Fruit fly (Drosophila melanogaster) whole organism, embryonic: ENCODE data around the gene CG6041.

Source experiments
- ATbp ChIP-seq: fragments of 200-800 bp; sonication (Bioruptor generic); optimal IDR thresholded peaks from 2 replicates; lab custom pipeline; 2017; ENCODE audit warnings: missing biosample characterization, mild to moderate bottlenecking, missing genetic modification characterization, missing genetic modification reagents
- Bdp1 ChIP-seq: fragments of 200-800 bp; sonication (Bioruptor generic); optimal IDR thresholded peaks from 3 replicates; lab custom pipeline; 2016; ENCODE audit warnings: missing biosample characterization, missing genetic modification characterization
- Blimp-1 ChIP-seq: fragments of 200-800 bp; sonication (Bioruptor generic); optimal IDR thresholded peaks from 3 replicates; lab custom pipeline; 2018; ENCODE audit warnings: missing biosample characterization, missing genetic modification characterization, mild to moderate bottlenecking, moderate library complexity, missing genetic modification reagents
- CG10209 ChIP-seq: fragments of 200-800 bp; sonication (Bioruptor generic); optimal IDR thresholded peaks from 3 replicates; lab custom pipeline; 2017; ENCODE audit warnings: missing biosample characterization, mild to moderate bottlenecking, missing genetic modification characterization, missing genetic modification reagents
- CG11247 ChIP-seq: fragments of 200-800 bp; sonication (Bioruptor generic); IDR thresholded peaks from 2 replicates; pipeline ENCODE4 v1.3.6; 2022; ENCODE audit warnings: missing biosample characterization, missing genetic modification characterization
- CG11560 ChIP-seq: fragments of 200-800 bp; sonication (Bioruptor generic); IDR thresholded peaks from 3 replicates; pipeline ENCODE4 v1.3.6; 2022; ENCODE audit warnings: missing biosample characterization, missing genetic modification characterization
- CG11723 ChIP-seq: fragments of 200-800 bp; sonication (Bioruptor generic); optimal IDR thresholded peaks from 2 replicates; lab custom pipeline; 2017; ENCODE audit warnings: missing biosample characterization, mild to moderate bottlenecking, missing genetic modification characterization
- CG14667 ChIP-seq: fragments of 200-800 bp; sonication (Bioruptor generic); IDR thresholded peaks from 2 replicates; pipeline ENCODE4 v1.3.6; 2022; ENCODE audit warnings: missing biosample characterization, missing genetic modification characterization
- CG1529 ChIP-seq: fragments of 200-800 bp; sonication (Bioruptor generic); optimal IDR thresholded peaks from 3 replicates; lab custom pipeline; 2018; ENCODE audit warnings: missing biosample characterization, missing genetic modification characterization
- CG2202 ChIP-seq: fragments of 200-800 bp; sonication (Bioruptor generic); optimal IDR thresholded peaks from 2 replicates; lab custom pipeline; 2018; ENCODE audit warnings: missing biosample characterization, mild to moderate bottlenecking, missing genetic modification characterization
- CG2678 ChIP-seq: fragments of 200-800 bp; sonication (Bioruptor generic); optimal IDR thresholded peaks from 3 replicates; lab custom pipeline; 2019; ENCODE audit warnings: missing biosample characterization, mild to moderate bottlenecking, missing genetic modification characterization, moderate library complexity
- CG30020 ChIP-seq: fragments of 200-800 bp; optimal IDR thresholded peaks from 2 replicates; lab custom pipeline; 2019; ENCODE audit warnings: missing biosample characterization, mild to moderate bottlenecking, missing genetic modification characterization, moderate library complexity
- CG30403 ChIP-seq: fragments of 200-800 bp; sonication (Bioruptor generic); optimal IDR thresholded peaks from 3 replicates; lab custom pipeline; 2016; ENCODE audit warnings: missing biosample characterization, missing genetic modification characterization
- CG3847 ChIP-seq: fragments of 200-800 bp; sonication (Bioruptor generic); IDR thresholded peaks from 2 replicates; pipeline ENCODE4 v1.3.6; 2022; ENCODE audit warnings: missing biosample characterization, missing genetic modification characterization
- CG4282 ChIP-seq: fragments of 200-800 bp; sonication (Bioruptor generic); optimal IDR thresholded peaks from 2 replicates; lab custom pipeline; 2016; ENCODE audit warnings: missing biosample characterization, missing genetic modification characterization
- CG4404 ChIP-seq: fragments of 200-800 bp; sonication (Bioruptor generic); IDR thresholded peaks from 2 replicates; pipeline ENCODE4 v1.3.6; 2022; ENCODE audit warnings: missing biosample characterization, missing genetic modification characterization
- CG6765 ChIP-seq: fragments of 200-800 bp; sonication (Bioruptor generic); optimal IDR thresholded peaks from 3 replicates; lab custom pipeline; 2017; ENCODE audit warnings: missing biosample characterization, mild to moderate bottlenecking, missing genetic modification characterization
- CG8388 ChIP-seq: fragments of 200-800 bp; sonication (Bioruptor generic); optimal IDR thresholded peaks from 2 replicates; lab custom pipeline; 2019; ENCODE audit warnings: missing biosample characterization, mild to moderate bottlenecking, missing genetic modification characterization, moderate library complexity
- CG9932 ChIP-seq: fragments of 200-800 bp; sonication (Bioruptor generic); IDR thresholded peaks from 2 replicates; pipeline ENCODE4 v1.3.6; 2022; ENCODE audit warnings: missing biosample characterization, missing genetic modification characterization
- CoRest ChIP-seq: fragments of 200-800 bp; sonication (Bioruptor generic); optimal IDR thresholded peaks from 3 replicates; lab custom pipeline; 2018; ENCODE audit warnings: missing biosample characterization, mild to moderate bottlenecking, missing genetic modification characterization, moderate library complexity
- D19A ChIP-seq: fragments of 200-800 bp; optimal IDR thresholded peaks from 3 replicates; lab custom pipeline; 2019; ENCODE audit warnings: missing biosample characterization, mild to moderate bottlenecking, missing genetic modification characterization, moderate library complexity
- Eip74EF ChIP-seq, 2 experiments: fragments of 200-800 bp in 1 of 2; fragments of >200 bp in 1 of 2; sonication (Bioruptor generic) in 1 of 2; optimal IDR thresholded peaks; 2 replicates each; lab custom pipeline; 2017 to 2019; ENCODE audit warnings: missing biosample characterization in 2 of 2, missing genetic modification characterization in 2 of 2, mild to moderate bottlenecking in 1 of 2, moderate library complexity in 1 of 2
- HLHmδ ChIP-seq: fragments of 200-800 bp; sonication (Bioruptor generic); optimal IDR thresholded peaks from 2 replicates; lab custom pipeline; 2018; ENCODE audit warnings: missing biosample characterization, mild to moderate bottlenecking, missing genetic modification characterization, moderate library complexity
- Hand ChIP-seq: fragments of 200-800 bp; sonication (Bioruptor generic); optimal IDR thresholded peaks from 2 replicates; lab custom pipeline; 2017; ENCODE audit warnings: mild to moderate bottlenecking, missing biosample characterization, missing genetic modification reagents, missing genetic modification characterization
- Hey ChIP-seq: fragments of 200-800 bp; sonication (Bioruptor generic); optimal IDR thresholded peaks from 3 replicates; lab custom pipeline; 2018; ENCODE audit warnings: missing biosample characterization, mild to moderate bottlenecking, missing genetic modification characterization
- HmgD ChIP-seq: fragments of 200-800 bp; sonication (Bioruptor generic); optimal IDR thresholded peaks from 3 replicates; lab custom pipeline; 2016; ENCODE audit warnings: missing biosample characterization, missing genetic modification characterization
- Pdp1 ChIP-seq, 2 experiments: fragments of 200-800 bp; sonication (Bioruptor generic); optimal IDR thresholded peaks; 3 replicates each; lab custom pipeline; 2016; ENCODE audit warnings: missing biosample characterization in 2 of 2, missing genetic modification characterization in 2 of 2, mild to moderate bottlenecking in 1 of 2, moderate library complexity in 1 of 2
- Ravus ChIP-seq: fragments of 200-800 bp; sonication (Bioruptor generic); IDR thresholded peaks from 2 replicates; pipeline ENCODE4 v1.3.6; 2022; ENCODE audit warnings: missing biosample characterization, missing genetic modification characterization
- Scr ChIP-seq: fragments of 200-800 bp; sonication (Bioruptor generic); IDR thresholded peaks from 2 replicates; pipeline ENCODE4 v1.3.6; 2022; ENCODE audit warnings: missing biosample characterization, missing genetic modification characterization; ENCODE audit not compliant: partially characterized antibody
- Sox102F ChIP-seq: fragments of 200-800 bp; sonication (Bioruptor generic); optimal IDR thresholded peaks from 2 replicates; lab custom pipeline; 2018; ENCODE audit warnings: missing biosample characterization, mild to moderate bottlenecking, missing genetic modification characterization, moderate library complexity
- al ChIP-seq: fragments of 200-800 bp; sonication (Bioruptor generic); IDR thresholded peaks from 2 replicates; pipeline ENCODE4 v1.3.6; 2022; ENCODE audit warnings: missing biosample characterization, missing genetic modification characterization
- danr ChIP-seq: fragments of 200-800 bp; sonication (Bioruptor generic); IDR thresholded peaks from 2 replicates; pipeline ENCODE4 v1.3.6; 2022; ENCODE audit warnings: missing biosample characterization, missing genetic modification characterization
- dati ChIP-seq: fragments of 200-800 bp; sonication (Bioruptor generic); IDR thresholded peaks from 2 replicates; pipeline ENCODE4 v1.3.6; 2022; ENCODE audit warnings: missing biosample characterization, missing genetic modification characterization
- emc ChIP-seq: fragments of 200-800 bp; sonication (Bioruptor generic); optimal IDR thresholded peaks from 2 replicates; lab custom pipeline; 2016; ENCODE audit warnings: missing biosample characterization, missing genetic modification characterization
- en ChIP-seq: fragments of 200-800 bp; sonication (Bioruptor generic); optimal IDR thresholded peaks from 2 replicates; lab custom pipeline; 2016; ENCODE audit warnings: missing biosample characterization, missing genetic modification characterization
- ewg ChIP-seq: fragments of 200-800 bp; sonication (Bioruptor generic); optimal IDR thresholded peaks from 3 replicates; lab custom pipeline; 2017; ENCODE audit warnings: mild to moderate bottlenecking, missing biosample characterization, missing genetic modification reagents, missing genetic modification characterization
- fru ChIP-seq: fragments of >200 bp; optimal IDR thresholded peaks from 2 replicates; lab custom pipeline; 2017
- ind ChIP-seq: fragments of 200-800 bp; sonication (Bioruptor generic); optimal IDR thresholded peaks from 3 replicates; lab custom pipeline; 2016; ENCODE audit warnings: missing biosample characterization, missing genetic modification characterization
- kah ChIP-seq: fragments of 200-800 bp; sonication (Bioruptor generic); optimal IDR thresholded peaks from 2 replicates; lab custom pipeline; 2018; ENCODE audit warnings: missing biosample characterization, mild to moderate bottlenecking, missing genetic modification characterization
- lmd ChIP-seq: fragments of 200-800 bp; sonication (Bioruptor generic); IDR thresholded peaks from 2 replicates; pipeline ENCODE4 v1.3.6; 2022; ENCODE audit warnings: missing biosample characterization, missing genetic modification characterization
- lov ChIP-seq, 2 experiments: fragments of 200-800 bp in 1 of 2; fragments of >200 bp in 1 of 2; sonication (Bioruptor generic) in 1 of 2; IDR thresholded peaks in 1 of 2; optimal IDR thresholded peaks in 1 of 2; 2 replicates in 1 of 2; 3 replicates in 1 of 2; pipeline versions ENCODE4 v1.3.6 to Lab custom; 2017 to 2022; ENCODE audit warnings: missing biosample characterization in 1 of 2, missing genetic modification characterization in 1 of 2
- nerfin-2 ChIP-seq: fragments of 200-800 bp; sonication (Bioruptor generic); IDR thresholded peaks from 2 replicates; pipeline ENCODE4 v1.3.6; 2022; ENCODE audit warnings: missing biosample characterization, missing genetic modification characterization; ENCODE audit not compliant: partially characterized antibody
- pan ChIP-seq, 4 experiments: fragments of >200 bp in 3 of 4; fragments of 200-800 bp in 1 of 4; sonication (Bioruptor generic) in 1 of 4; optimal IDR thresholded peaks in 3 of 4; IDR thresholded peaks in 1 of 4; 2 replicates each; pipeline versions ENCODE4 v1.3.6 to Lab custom; 2017 to 2022; ENCODE audit warnings: missing biosample characterization in 2 of 4, missing genetic modification characterization in 2 of 4, mixed read lengths in 1 of 4
- phol ChIP-seq: fragments of 200-800 bp; sonication (Bioruptor generic); optimal IDR thresholded peaks from 3 replicates; lab custom pipeline; 2018; ENCODE audit warnings: missing biosample characterization, mild to moderate bottlenecking, missing genetic modification characterization, moderate library complexity
- sima ChIP-seq: fragments of 200-800 bp; sonication (Bioruptor generic); optimal IDR thresholded peaks from 2 replicates; lab custom pipeline; 2016; ENCODE audit warnings: missing biosample characterization, missing genetic modification characterization
- so ChIP-seq: fragments of 200-800 bp; sonication (Bioruptor generic); IDR thresholded peaks from 3 replicates; pipeline ENCODE4 v1.3.6; 2022; ENCODE audit warnings: missing biosample characterization, missing genetic modification characterization
- vnd ChIP-seq: fragments of 200-800 bp; sonication (Bioruptor generic); IDR thresholded peaks from 3 replicates; pipeline ENCODE4 v1.3.6; 2022; ENCODE audit warnings: missing biosample characterization, missing genetic modification characterization; ENCODE audit not compliant: partially characterized antibody

Gene CG6041

dm6 chrX:5900146-5901093 lies 47.5 kb upstream of the CG6041 start, which contains the start of gene Act5C (continued):
- TF ChIP-seq HmgD (GFP tag; lab: Kevin White, UChicago) (peak; percentile 91), Ravus (GFP tag; lab: Robert Waterston, UW) (peak; percentile 74), dati (GFP tag; lab: Robert Waterston, UW) (peak; percentile 81), HLHmδ (no peak), CG11560 (tag; lab: Robert Waterston, UW) (peak; percentile 80), fru (lab: Kevin White, UChicago) (no peak), CG11723 (GFP tag; lab: Kevin White, UChicago) (peak; percentile 85), CoRest (tag; lab: Kevin White, UChicago) (peak; percentile 94), phol (tag; lab: Kevin White, UChicago) (peak; percentile 93), CG1529 (GFP tag; lab: Kevin White, UChicago) (peak; percentile 90), CG6765 (GFP tag; lab: Kevin White, UChicago) (peak; percentile 76), Hand (GFP tag; lab: Kevin White, UChicago) (peak; percentile 78), CG4404 (peak; percentile 90), ind (GFP tag; lab: Kevin White, UChicago) (peak; percentile 91), nerfin-2 (GFP tag; lab: Robert Waterston, UW) (no peak), CG2202 (peak; percentile 90), Blimp-1 (peak; percentile 89), Bdp1 (GFP tag; lab: Kevin White, UChicago) (peak; percentile 89), Eip74EF (GFP tag; optimal IDR thresholded peaks at IDR 0.05; lab: Kevin White, UChicago) (peak in 1 of 2 experiments; percentile 89), danr (GFP tag; lab: Robert Waterston, UW) (peak; percentile 81), ATbp (GFP tag; lab: Kevin White, UChicago) (peak; percentile 94), emc (GFP tag; lab: Kevin White, UChicago) (peak; percentile 85), CG14667 (GFP tag; lab: Robert Waterston, UW) (peak; percentile 89), Hey (peak; percentile 43), CG30403 (GFP tag; lab: Kevin White, UChicago) (peak; percentile 94), Pdp1 (GFP tag; optimal IDR thresholded peaks at IDR 0.05; lab: Kevin White, UChicago) (peak; percentile 94 to 96), D19A (peak; percentile 100), Scr (GFP tag; lab: Robert Waterston, UW) (no peak), CG10209 (GFP tag; lab: Kevin White, UChicago) (peak; percentile 93), al (GFP tag; lab: Robert Waterston, UW) (peak; percentile 85), lov (optimal IDR thresholded peaks at IDR 0.05; lab: Kevin White, UChicago) (no peak), lov (GFP tag; IDR thresholded peaks at IDR 0.05; lab: Robert Waterston, UW) (peak; percentile 94), kah (peak; percentile 76), CG9932 (GFP tag; lab: Robert Waterston, UW) (peak; percentile 91), Sox102F (GFP tag; lab: Kevin White, UChicago) (peak; percentile 94), CG3847 (GFP tag; lab: Robert Waterston, UW) (peak; percentile 90), CG8388 (GFP tag; lab: Kevin White, UChicago) (peak; percentile 93), CG30020 (tag; lab: Kevin White, UChicago) (peak; percentile 62), en (GFP tag; lab: Kevin White, UChicago) (peak; percentile 90), so (peak; percentile 93), CG4282 (GFP tag; lab: Kevin White, UChicago) (peak; percentile 79), vnd (GFP tag; lab: Robert Waterston, UW) (no peak), CG2678 (tag; lab: Kevin White, UChicago) (peak; percentile 95), sima (peak; percentile 86), lmd (peak; percentile 94), ewg (GFP tag; lab: Kevin White, UChicago) (peak; percentile 98), pan (optimal IDR thresholded peaks at IDR 0.05; lab: Kevin White, UChicago) (no peak), pan (GFP tag; optimal IDR thresholded peaks at IDR 0.05 in 1 of 2, IDR thresholded peaks at IDR 0.05 in 1 of 2) (peak in 1 of 2 experiments; percentile 91), CG11247 (GFP tag; lab: Robert Waterston, UW) (peak; percentile 78)
